Fruit fly (Drosophila melanogaster): ENCODE data around the gene kairos.

kairos gene

DNA sequence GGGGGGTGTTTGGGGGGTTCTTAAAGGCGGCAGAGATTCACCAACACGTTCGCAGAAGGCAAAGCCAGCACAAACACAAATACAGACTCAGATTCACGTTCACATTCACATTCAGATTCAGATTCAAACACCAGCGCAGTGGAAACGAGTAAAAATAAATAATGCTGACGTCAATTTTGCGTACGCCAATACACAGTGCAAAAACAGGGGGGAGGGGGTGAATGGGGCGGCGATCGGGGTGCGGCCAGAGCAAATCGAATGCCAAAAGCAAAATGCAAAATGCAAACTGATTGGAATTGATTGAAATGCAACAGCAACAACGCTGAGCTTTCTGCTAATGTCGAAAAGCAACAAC, 12.6 kb upstream of the kairos start (continued):
- TF ChIP-seq Lpt (GFP tag; optimal IDR thresholded peaks at IDR 0.05): no peak
- no peak for TF ChIP-seq Sox15 (GFP tag; optimal IDR thresholded peaks at IDR 0.05)
- no peak for TF ChIP-seq svp (GFP tag)
- no peak for TF ChIP-seq achi (GFP tag; optimal IDR thresholded peaks at IDR 0.05)
- TF ChIP-seq CG9139 (GFP tag; optimal IDR thresholded peaks at IDR 0.05): no peak
- TF ChIP-seq CG6276 (GFP tag; optimal IDR thresholded peaks at IDR 0.05): peak; percentile 30
- no peak for TF ChIP-seq Eip93F (GFP tag; optimal IDR thresholded peaks at IDR 0.05)

DNA sequence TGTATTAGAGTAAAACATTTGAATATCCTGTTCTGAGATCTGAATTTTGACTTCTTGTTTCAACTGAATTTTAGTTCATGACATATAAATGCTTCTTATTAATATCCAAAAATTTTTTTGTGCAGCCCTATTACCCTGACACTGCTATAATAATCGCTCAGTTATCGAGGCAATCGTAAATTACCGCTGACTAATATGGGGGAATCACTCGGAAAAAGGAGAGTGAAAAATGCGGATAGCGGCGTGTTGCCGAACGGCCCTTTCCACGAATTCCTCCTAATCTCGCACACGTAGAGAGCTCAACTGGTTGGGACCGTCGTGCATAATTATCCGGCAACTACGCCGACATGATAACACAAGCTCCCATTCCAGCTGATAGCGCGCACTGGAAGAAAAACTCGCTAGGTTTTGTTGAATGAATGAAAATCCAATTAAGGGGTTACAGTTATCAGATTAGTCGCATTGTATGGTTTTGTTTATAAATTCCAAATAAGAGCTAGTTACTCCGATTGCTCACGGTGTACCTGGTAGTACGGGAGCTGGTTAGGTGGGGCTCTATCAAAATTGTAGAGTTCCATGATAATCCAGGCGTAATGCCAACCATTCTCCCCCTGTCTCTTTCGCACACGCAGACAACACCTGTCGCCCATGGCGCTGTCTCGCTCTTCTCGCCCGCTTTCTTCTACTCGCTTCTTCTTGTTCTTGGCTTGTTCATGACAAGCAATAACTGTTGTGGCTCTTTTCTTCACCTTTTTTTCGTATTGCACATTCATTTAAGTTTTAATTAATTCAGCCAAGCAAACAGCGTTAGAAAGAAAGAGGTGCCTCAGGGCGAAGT, 12.0 kb upstream of the kairos start:
- TF ChIP-seq salr (GFP tag; optimal IDR thresholded peaks at IDR 0.05): peak; percentile 35 to 41
- TF ChIP-seq OdsH (GFP tag; optimal IDR thresholded peaks at IDR 0.05): peak; percentile 38
- TF ChIP-seq Eip93F (GFP tag; optimal IDR thresholded peaks at IDR 0.05): no peak
- TF ChIP-seq CG10669 (GFP tag; optimal IDR thresholded peaks at IDR 0.05): peak; percentile 47
- peak; percentile 35 for TF ChIP-seq Smox (GFP tag; optimal IDR thresholded peaks at IDR 0.05)
- TF ChIP-seq lz (GFP tag; optimal IDR thresholded peaks at IDR 0.05): peak; percentile 30
- peak; percentile 45 for TF ChIP-seq cyc (GFP tag; optimal IDR thresholded peaks at IDR 0.05)
- peak; percentile 22 for TF ChIP-seq CG8632 (GFP tag; optimal IDR thresholded peaks at IDR 0.05)
- TF ChIP-seq Ets96B (tag; optimal IDR thresholded peaks at IDR 0.05): no peak
- TF ChIP-seq CG1621 (tag; optimal IDR thresholded peaks at IDR 0.05): peak; percentile 16
- TF ChIP-seq CG34406 (GFP tag; optimal IDR thresholded peaks at IDR 0.05): peak; percentile 18
- TF ChIP-seq esn (GFP tag; optimal IDR thresholded peaks at IDR 0.05): peak; percentile 47
- peak; percentile 39 for TF ChIP-seq pdm3 (GFP tag; optimal IDR thresholded peaks at IDR 0.05)
- TF ChIP-seq ss (GFP tag; optimal IDR thresholded peaks at IDR 0.05): no peak
- peak; percentile 19 for TF ChIP-seq CG7368 (GFP tag; optimal IDR thresholded peaks at IDR 0.05)
- TF ChIP-seq CG3032 (tag; optimal IDR thresholded peaks at IDR 0.05): no peak
- peak; percentile 72 for TF ChIP-seq CG6163 (GFP tag; IDR thresholded peaks at IDR 0.05)
- TF ChIP-seq Lpt (GFP tag; optimal IDR thresholded peaks at IDR 0.05): no peak
- TF ChIP-seq Blimp-1 (GFP tag; optimal IDR thresholded peaks at IDR 0.05): no peak
- TF ChIP-seq CG9139 (GFP tag; optimal IDR thresholded peaks at IDR 0.05): no peak
- TF ChIP-seq CG8119 (GFP tag; IDR thresholded peaks at IDR 0.05): peak; percentile 57
- no peak for TF ChIP-seq CG6854 (GFP tag; optimal IDR thresholded peaks at IDR 0.05)
- no peak for TF ChIP-seq fd85E (GFP tag; optimal IDR thresholded peaks at IDR 0.05)
- TF ChIP-seq eg (GFP tag; IDR thresholded peaks at IDR 0.05): peak; percentile 86
- no peak for TF ChIP-seq Sox102F (GFP tag; optimal IDR thresholded peaks at IDR 0.05)
- TF ChIP-seq dac (GFP tag; optimal IDR thresholded peaks at IDR 0.05): peak; percentile 11
- TF ChIP-seq Sox14 (GFP tag; optimal IDR thresholded peaks at IDR 0.05): peak; percentile 28
- no peak for TF ChIP-seq Ets21C (GFP tag; optimal IDR thresholded peaks at IDR 0.05)
- TF ChIP-seq svp (GFP tag): peak; percentile 88
- TF ChIP-seq spab (GFP tag; optimal IDR thresholded peaks at IDR 0.05): no peak
- TF ChIP-seq CG6792 (GFP tag; optimal IDR thresholded peaks at IDR 0.05): peak; percentile 34
- peak; percentile 32 for TF ChIP-seq Sox15 (GFP tag; optimal IDR thresholded peaks at IDR 0.05)
- peak; percentile 10 for TF ChIP-seq Hr39 (GFP tag; optimal IDR thresholded peaks at IDR 0.05)
- TF ChIP-seq vri (GFP tag; optimal IDR thresholded peaks at IDR 0.05): peak; percentile 68
- peak; percentile 39 for TF ChIP-seq CG11902 (GFP tag; optimal IDR thresholded peaks at IDR 0.05)
- no peak for TF ChIP-seq fkh (GFP tag; optimal IDR thresholded peaks at IDR 0.05)
- peak; percentile 88 for TF ChIP-seq Eip78C (GFP tag)
- TF ChIP-seq Met (GFP tag; optimal IDR thresholded peaks at IDR 0.05): peak; percentile 23
- peak; percentile 30 for TF ChIP-seq CG31627 (GFP tag; optimal IDR thresholded peaks at IDR 0.05)
- TF ChIP-seq Hr4 (GFP tag; optimal IDR thresholded peaks at IDR 0.05): peak; percentile 7
- TF ChIP-seq achi (GFP tag; optimal IDR thresholded peaks at IDR 0.05): peak; percentile 42
- no peak for TF ChIP-seq CG8319 (GFP tag; optimal IDR thresholded peaks at IDR 0.05)
- peak; percentile 63 for TF ChIP-seq CG11294 (GFP tag; IDR thresholded peaks at IDR 0.05)
- peak; percentile 31 for TF ChIP-seq topi (GFP tag; optimal IDR thresholded peaks at IDR 0.05)
- TF ChIP-seq CG11762 (GFP tag; optimal IDR thresholded peaks at IDR 0.05; ENCODE audit: insufficient read depth): no peak
- TF ChIP-seq CG15336 (GFP tag; IDR thresholded peaks at IDR 0.05): peak; percentile 36
- peak; percentile 72 for TF ChIP-seq CG32006 (GFP tag; optimal IDR thresholded peaks at IDR 0.05)

Data from whole organism, prepupa.